Fruit fly (Drosophila melanogaster): ENCODE results near the gene ome.

DNA sequence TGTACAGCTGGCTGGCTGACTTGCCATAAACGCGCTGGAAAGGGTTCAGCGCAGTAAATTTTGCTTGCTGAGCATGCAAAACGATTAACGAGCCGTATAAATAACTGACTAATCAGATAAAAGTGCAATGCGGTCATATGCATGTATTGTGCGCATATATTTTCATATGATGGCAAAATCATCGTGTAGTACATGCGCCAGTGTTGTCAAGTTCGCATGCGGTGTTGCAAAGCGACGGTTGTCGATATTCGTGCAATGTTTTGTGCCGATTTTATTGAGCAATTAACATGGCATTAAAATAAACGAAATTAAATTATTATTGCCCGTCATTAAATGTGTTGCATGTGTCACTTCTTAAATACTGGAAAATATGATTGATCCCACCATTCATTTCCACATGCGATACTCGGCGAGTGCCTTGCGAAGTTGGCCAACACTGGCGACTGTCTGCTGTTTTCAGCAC is 117.5 kb downstream of the ome start:
- TF ChIP-seq insv (optimal IDR thresholded peaks at IDR 0.05), result no peak
- no peak for TF ChIP-seq psq (optimal IDR thresholded peaks at IDR 0.05)
